Fruit fly (Drosophila melanogaster): ENCODE measurements around the gene CG2875.

Gene CG2875

DNA sequence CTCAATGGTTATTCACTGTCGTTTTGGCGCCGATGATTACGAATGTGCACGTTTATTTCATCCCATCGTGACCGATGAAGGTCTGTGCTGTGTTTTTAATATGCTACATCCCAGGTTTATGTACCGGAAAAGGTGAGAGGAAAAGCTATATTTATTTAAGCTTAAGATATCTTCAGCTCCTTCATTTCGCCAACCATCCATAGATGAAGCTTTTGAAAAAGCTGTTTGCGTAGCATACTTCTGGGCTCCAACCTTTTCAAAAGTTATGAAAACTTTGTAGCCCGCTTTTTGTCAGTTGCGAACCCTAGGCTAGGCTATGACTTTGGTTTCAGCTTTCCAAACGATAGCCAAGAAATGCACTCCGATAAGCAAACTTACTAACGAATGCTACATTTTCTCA, 3.2 kb downstream of the CG2875 start:
- TF ChIP-seq Myc (optimal IDR thresholded peaks at IDR 0.05), result peak; percentile 78
- peak; percentile 30 for TF ChIP-seq Vsx2 (GFP tag; optimal IDR thresholded peaks at IDR 0.05; ENCODE audit: partially characterized antibody)
- no peak for TF ChIP-seq Hr83 (GFP tag; optimal IDR thresholded peaks at IDR 0.05; ENCODE audit: poor library complexity, severe bottlenecking)
- TF ChIP-seq dsf (GFP tag; optimal IDR thresholded peaks at IDR 0.05; ENCODE audit: borderline replicate concordance), result no peak
- TF ChIP-seq N (GFP tag; optimal IDR thresholded peaks at IDR 0.05), result peak; percentile 68

DNA sequence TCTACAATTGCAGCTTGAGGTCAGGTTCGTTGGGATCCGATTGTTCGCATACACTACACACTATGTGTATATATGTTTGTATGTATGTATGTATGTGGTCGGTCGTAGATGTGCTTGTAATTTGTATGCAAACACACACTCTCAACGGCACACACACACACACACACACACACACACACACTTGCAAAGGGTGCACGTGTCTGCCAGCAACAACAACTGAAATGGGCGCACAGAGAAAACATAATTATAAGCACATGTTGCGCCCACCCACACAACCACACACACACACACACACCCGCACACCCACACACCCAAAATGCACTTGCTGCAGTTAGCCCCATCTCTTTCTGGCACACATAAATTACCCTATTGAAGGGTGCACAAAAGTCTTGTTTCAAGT, 15.1 kb downstream of the CG2875 start:
- TF ChIP-seq dl (GFP tag; optimal IDR thresholded peaks at IDR 0.05; ENCODE audit: insufficient read depth in 1 of 2, partially characterized antibody in 2 of 2), result no peak
- TF ChIP-seq foxo (GFP tag; optimal IDR thresholded peaks at IDR 0.05), result no peak
- TF ChIP-seq Vsx2 (GFP tag; optimal IDR thresholded peaks at IDR 0.05; ENCODE audit: partially characterized antibody), result no peak
- no peak for TF ChIP-seq usp (GFP tag; optimal IDR thresholded peaks at IDR 0.05)
- TF ChIP-seq Dfd (GFP tag; optimal IDR thresholded peaks at IDR 0.05), result peak; percentile 85

DNA sequence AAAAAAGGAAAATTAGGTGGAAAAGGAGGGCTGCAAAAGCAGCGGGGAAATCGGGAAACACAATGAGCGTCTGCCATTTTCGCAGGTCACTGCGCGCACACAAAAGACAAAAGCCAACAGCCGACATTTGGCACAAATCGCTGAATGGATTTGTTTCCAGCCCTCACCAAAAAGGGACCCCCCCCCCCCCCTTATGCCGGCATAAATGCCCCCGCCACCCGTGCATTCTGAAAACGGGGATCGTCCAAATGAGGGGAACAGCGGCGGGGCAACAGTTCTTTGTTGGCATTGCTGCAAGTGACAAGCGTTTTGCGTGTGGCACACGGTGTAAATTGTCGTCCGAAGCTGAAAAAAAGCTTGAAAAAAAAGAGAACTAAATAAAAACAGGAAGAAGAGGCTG, 15.9 kb downstream of the CG2875 start, which contains the start of gene ppk8:
TSS of gene ppk8 (plus strand) at position 301 of the 400 bp plus-strand sequence.
- no peak for TF ChIP-seq CrebA (GFP tag; optimal IDR thresholded peaks at IDR 0.05; ENCODE audit: borderline replicate concordance)

DNA sequence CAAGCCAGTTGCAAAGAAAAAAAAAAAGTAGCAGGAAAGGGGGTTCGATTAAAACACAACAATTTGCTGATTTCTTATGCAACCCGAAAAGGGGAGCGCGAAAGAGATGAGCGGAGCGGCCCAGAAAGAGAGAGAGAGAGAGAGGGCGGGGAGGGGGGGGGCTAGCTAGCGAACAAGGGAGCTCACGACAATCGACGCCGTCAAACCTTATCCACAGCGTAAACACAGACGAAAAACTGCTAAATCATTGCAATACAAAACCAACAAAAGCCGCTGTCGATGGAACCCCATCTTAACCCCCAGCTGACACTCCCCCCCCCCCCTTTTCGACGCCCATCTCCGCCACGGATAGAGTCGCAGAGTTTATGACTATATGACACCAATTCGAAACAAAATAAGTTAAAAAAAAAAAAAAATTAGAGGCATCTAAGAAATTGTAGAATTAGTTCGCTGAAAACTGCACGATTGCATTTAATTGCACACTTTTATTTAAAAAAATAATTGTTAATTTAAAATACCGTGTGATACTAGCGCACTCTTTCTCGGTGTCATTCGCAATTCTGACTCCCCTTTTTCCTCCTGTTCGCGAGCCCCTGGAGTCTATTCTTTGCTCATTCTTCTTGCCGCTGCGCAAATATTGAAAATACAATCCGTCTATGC, 18.1 kb downstream of the CG2875 start:
- TF ChIP-seq Dfd (GFP tag; optimal IDR thresholded peaks at IDR 0.05) (peak; percentile 65), foxo (GFP tag; optimal IDR thresholded peaks at IDR 0.05) (no peak)

DNA sequence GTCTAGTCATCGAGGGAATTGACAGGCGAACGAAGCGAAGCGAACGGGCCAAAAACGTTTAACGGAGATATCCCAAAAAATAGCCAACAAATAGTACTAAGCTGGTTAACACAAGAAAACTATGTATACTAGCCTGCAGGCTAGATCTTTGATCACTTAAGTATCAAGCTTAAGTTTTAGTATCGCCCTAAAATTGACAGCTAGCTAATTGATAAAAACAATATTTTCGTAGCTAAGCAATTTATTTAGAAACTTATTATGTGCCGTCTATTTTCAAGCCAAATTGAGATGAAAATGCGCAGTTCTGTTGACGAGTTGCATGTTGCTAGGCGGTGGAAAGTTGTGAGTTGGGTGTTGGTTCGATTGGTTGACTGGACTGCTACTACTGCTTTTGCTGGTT, 24.1 kb downstream of the CG2875 start:
- TF ChIP-seq CrebA (GFP tag; optimal IDR thresholded peaks at IDR 0.05; ENCODE audit: borderline replicate concordance) (no peak), Rel (GFP tag; optimal IDR thresholded peaks at IDR 0.05) (no peak), Rel (tag; optimal IDR thresholded peaks at IDR 0.05) (no peak), dmrt93B (GFP tag; optimal IDR thresholded peaks at IDR 0.05) (no peak), HLH106 (tag; optimal IDR thresholded peaks at IDR 0.05) (no peak), dl (GFP tag; optimal IDR thresholded peaks at IDR 0.05; ENCODE audit: insufficient read depth in 1 of 2, partially characterized antibody in 2 of 2) (no peak), sv (GFP tag; optimal IDR thresholded peaks at IDR 0.05) (no peak), OdsH (GFP tag; optimal IDR thresholded peaks at IDR 0.05) (no peak), rgr (GFP tag; optimal IDR thresholded peaks at IDR 0.05) (no peak), Hr78 (GFP tag; optimal IDR thresholded peaks at IDR 0.05) (no peak), GATAd (GFP tag; optimal IDR thresholded peaks at IDR 0.05) (no peak), dsf (GFP tag; optimal IDR thresholded peaks at IDR 0.05; ENCODE audit: borderline replicate concordance) (no peak), N (GFP tag; optimal IDR thresholded peaks at IDR 0.05) (no peak), Sp1 (GFP tag; optimal IDR thresholded peaks at IDR 0.05) (no peak), Hr83 (GFP tag; optimal IDR thresholded peaks at IDR 0.05; ENCODE audit: poor library complexity, severe bottlenecking) (no peak), Myc (optimal IDR thresholded peaks at IDR 0.05) (no peak), Abd-B (GFP tag; optimal IDR thresholded peaks at IDR 0.05) (no peak), fru (GFP tag; optimal IDR thresholded peaks at IDR 0.05) (no peak), CG32264 (GFP tag; optimal IDR thresholded peaks at IDR 0.05) (no peak)

DNA sequence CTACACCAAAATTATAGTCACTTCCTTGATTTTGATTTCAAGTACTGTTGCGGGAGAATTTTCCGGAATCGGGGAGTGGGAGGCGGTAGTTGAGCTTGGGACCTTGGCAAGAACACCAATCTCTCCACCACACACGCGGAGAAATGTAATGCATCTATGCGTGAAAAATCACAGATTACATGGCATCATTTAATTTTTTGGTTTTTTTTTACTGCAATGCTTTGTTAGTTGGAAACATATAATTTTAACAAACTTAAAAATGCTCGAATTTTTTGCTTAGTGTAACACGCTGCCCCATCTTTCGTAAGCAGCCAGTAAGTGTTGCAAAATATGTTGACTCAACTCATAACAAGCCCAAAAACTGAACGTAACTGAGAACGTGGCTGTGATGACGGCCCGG, 24.9 kb downstream of the CG2875 start:
- TF ChIP-seq GATAd (GFP tag; optimal IDR thresholded peaks at IDR 0.05), result no peak
- TF ChIP-seq Sp1 (GFP tag; optimal IDR thresholded peaks at IDR 0.05), result no peak
- TF ChIP-seq usp (GFP tag; optimal IDR thresholded peaks at IDR 0.05), result no peak
- TF ChIP-seq HLH106 (tag; optimal IDR thresholded peaks at IDR 0.05), result no peak
- TF ChIP-seq dsf (GFP tag; optimal IDR thresholded peaks at IDR 0.05; ENCODE audit: borderline replicate concordance), result no peak
- no peak for TF ChIP-seq CrebA (GFP tag; optimal IDR thresholded peaks at IDR 0.05; ENCODE audit: borderline replicate concordance)
- TF ChIP-seq Abd-B (GFP tag; optimal IDR thresholded peaks at IDR 0.05), result no peak
- TF ChIP-seq brk (GFP tag; optimal IDR thresholded peaks at IDR 0.05), result no peak
- TF ChIP-seq ey (GFP tag; optimal IDR thresholded peaks at IDR 0.05), result no peak
- TF ChIP-seq fru (GFP tag; optimal IDR thresholded peaks at IDR 0.05), result no peak
- no peak for TF ChIP-seq jim (GFP tag; optimal IDR thresholded peaks at IDR 0.05)
- no peak for TF ChIP-seq tai (GFP tag; optimal IDR thresholded peaks at IDR 0.05)
- TF ChIP-seq br (GFP tag; optimal IDR thresholded peaks at IDR 0.05), result no peak
- TF ChIP-seq sage (GFP tag; optimal IDR thresholded peaks at IDR 0.05), result no peak
- TF ChIP-seq Myc (optimal IDR thresholded peaks at IDR 0.05), result no peak
- no peak for TF ChIP-seq Jra (GFP tag; optimal IDR thresholded peaks at IDR 0.05)
- no peak for TF ChIP-seq CG9705 (GFP tag; optimal IDR thresholded peaks at IDR 0.05)
